Worm (Caenorhabditis elegans) whole organism, midembryonic: Measurements from ENCODE around the gene F46C8.1.

Source experiments
- med-1 ChIP-seq: sonication (generic microtip); optimal IDR thresholded peaks from 2 replicates; lab custom pipeline; 2017; ENCODE audit warnings: missing genetic modification characterization, mild to moderate bottlenecking, missing compliant biosample characterization, antibody characterized with exemption, missing genetic modification reagents; ENCODE audit not compliant: insufficient read depth
- ref-1 ChIP-seq: fragments of 200-800 bp; sonication (Bioruptor generic); conservative IDR thresholded peaks from 2 replicates; pipeline ENCODE4 v1.3.6; 2022; ENCODE audit warnings: missing genetic modification reagents, missing genetic modification characterization, missing compliant biosample characterization
- ztf-29 ChIP-seq: fragments of 200-800 bp; sonication (Bioruptor generic); IDR thresholded peaks from 2 replicates; pipeline ENCODE4 v1.3.6; 2022; ENCODE audit warnings: missing genetic modification reagents, missing genetic modification characterization, missing compliant biosample characterization

DNA sequence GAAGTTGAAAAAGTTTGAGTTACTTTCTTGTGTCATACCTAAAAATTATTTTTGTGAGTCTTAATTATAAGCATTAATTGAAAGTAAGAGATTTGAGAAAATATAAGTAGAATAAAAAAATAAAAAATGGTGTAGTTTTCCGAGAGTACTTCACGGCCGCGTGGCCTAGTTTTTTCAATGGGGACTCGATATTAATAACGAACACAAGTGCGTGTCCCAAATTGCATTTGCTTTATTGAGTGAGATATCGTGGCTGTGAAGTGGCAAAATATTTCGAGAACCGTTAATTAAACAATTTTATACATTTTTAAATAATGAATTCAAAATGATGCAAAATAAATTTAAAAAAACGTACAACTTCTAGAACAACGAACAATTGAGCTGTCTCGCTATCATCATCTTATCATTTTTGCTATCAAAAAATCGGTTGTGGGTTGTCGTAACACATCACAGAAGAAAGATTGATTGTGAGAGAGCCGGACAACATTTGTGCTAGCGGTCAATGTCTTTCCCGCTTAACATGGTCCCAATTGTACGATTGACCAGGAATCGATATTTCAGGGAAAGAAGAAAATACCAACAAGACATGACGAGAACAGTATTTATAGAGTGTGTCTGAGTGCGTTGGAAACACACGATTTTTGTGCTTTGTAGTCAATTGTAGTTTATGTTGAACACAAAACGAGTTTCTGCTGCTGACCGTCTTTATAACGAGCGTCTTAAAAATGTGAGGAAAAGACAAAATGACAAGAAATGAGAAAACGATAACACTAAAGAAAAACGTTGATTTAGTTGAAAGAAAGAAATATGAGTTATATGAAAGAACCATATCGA, 21.6 kb downstream of the F46C8.1 start, which contains the start of gene apy-1:
- TF ChIP-seq med-1 (GFP tag; lab: Kevin White, UChicago) (no peak), ref-1 (no peak), ztf-29 (no peak)
